Worm (Caenorhabditis elegans): ENCODE results near the gene flp-13.

The flp-13 gene

ce11 chrIV:7709701-7710100, 11.5 kb upstream of the flp-13 start, which contains the start of the genes mrpl-1, emc-6 and mrps-24 (continued):
- TF ChIP-seq fkh-4 (tag; optimal IDR thresholded peaks at IDR 0.05; ENCODE audit: borderline replicate concordance) (no peak), nhr-11 (tag; optimal IDR thresholded peaks at IDR 0.05) (no peak), nhr-19 (GFP tag; conservative IDR thresholded peaks at IDR 0.05) (peak; percentile 58), irx-1 (tag; optimal IDR thresholded peaks at IDR 0.05) (no peak), sup-37 (GFP tag; optimal IDR thresholded peaks at IDR 0.05) (no peak), mep-1 (tag; optimal IDR thresholded peaks at IDR 0.05) (peak; percentile 91), isw-1 (GFP tag; IDR thresholded peaks at IDR 0.05) (no peak; the same call in 1 of the 2 replicates)

DNA sequence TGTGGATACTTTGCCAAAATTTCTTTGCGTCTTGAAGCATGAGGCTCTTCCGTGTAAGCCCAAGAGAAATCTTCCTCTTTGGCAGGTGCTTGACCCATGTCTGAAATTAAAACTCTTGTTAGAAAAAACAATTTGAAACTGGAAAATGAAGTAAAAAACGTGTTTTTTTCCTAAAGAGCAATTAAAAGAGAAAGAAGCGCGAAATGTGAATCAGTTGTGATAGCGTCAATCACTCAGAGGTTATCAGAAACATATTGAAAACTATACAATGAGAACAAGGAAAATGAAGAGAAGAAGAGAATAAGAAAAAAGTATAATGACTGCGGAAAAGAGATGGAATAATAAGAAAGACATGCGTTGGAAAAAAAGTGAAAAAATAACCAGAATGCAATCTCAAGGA, 8.6 kb upstream of the flp-13 start, which contains the start of gene F33D4.4:
Gene F33D4.4 (minus strand): TSS at position 101 of the 400 bp plus-strand sequence.
- TF ChIP-seq hlh-17 (GFP tag; optimal IDR thresholded peaks at IDR 0.05; ENCODE audit: borderline replicate concordance) (no peak), blmp-1 (tag; optimal IDR thresholded peaks at IDR 0.05) (peak; percentile 49), dsc-1 (tag; optimal IDR thresholded peaks at IDR 0.05) (peak; percentile 34), grh-1 (GFP tag; IDR thresholded peaks at IDR 0.05) (no peak)

DNA sequence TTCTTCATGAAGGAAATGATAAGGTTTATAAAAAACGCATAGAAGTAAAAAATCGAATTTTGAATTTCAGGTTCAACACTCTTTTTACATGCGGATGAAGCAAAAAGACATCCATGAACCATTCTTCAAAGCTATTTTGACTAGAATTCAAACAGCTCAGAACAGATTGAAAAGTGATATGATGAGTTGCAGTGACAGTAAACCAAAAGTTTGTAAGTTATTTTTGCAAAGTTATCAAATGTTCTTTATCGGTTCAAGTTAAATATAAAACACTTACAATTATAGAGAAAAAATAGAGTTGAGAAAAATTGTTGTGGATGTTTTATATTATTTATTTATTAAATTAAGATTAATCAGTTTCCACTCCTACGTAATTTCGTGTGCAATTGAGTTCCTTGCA, 5.8 kb downstream of the flp-13 start:
- TF ChIP-seq swsn-7 (tag; optimal IDR thresholded peaks at IDR 0.05) (no peak), nhr-84 (tag; optimal IDR thresholded peaks at IDR 0.05) (no peak), unc-130 (tag; optimal IDR thresholded peaks at IDR 0.05) (no peak), unc-98 (GFP tag; IDR thresholded peaks at IDR 0.05) (no peak), sox-4 (tag; optimal IDR thresholded peaks at IDR 0.05) (no peak), ces-1 (GFP tag; optimal IDR thresholded peaks at IDR 0.05) (no peak), nhr-90 (tag; optimal IDR thresholded peaks at IDR 0.05; ENCODE audit: poor library complexity) (no peak), blmp-1 (tag; optimal IDR thresholded peaks at IDR 0.05) (no peak), pax-3 (tag; optimal IDR thresholded peaks at IDR 0.05) (no peak), lin-14 (GFP tag; optimal IDR thresholded peaks at IDR 0.05) (no peak), aly-2 (tag; optimal IDR thresholded peaks at IDR 0.05) (no peak)

DNA sequence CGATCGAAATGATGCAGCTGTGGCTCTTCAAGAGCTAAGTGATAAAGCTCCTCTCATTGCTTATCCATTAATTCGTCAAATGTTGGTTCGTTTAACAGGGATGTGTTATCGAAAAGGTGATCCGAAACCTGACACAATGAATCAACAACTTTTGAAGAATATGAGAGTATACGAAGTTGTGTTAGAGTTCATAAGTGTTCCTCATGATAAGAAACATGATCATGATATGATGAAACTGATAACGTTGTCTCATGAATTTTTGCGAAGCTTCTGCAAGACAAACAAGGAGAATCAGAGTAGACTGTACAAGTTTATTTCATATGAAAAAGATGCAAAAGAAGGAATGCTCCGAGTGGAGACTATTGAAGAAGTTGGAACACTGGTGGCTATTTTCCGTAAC, 8.9 kb downstream of the flp-13 start:
- TF ChIP-seq unc-30 (tag; optimal IDR thresholded peaks at IDR 0.05) (no peak), elt-2 (tag; optimal IDR thresholded peaks at IDR 0.05) (peak; percentile 74), ceh-90 (tag; optimal IDR thresholded peaks at IDR 0.05) (no peak)

- TF ChIP-seq lin-14 (GFP tag; optimal IDR thresholded peaks at IDR 0.05) (peak; percentile 23), elt-2 (tag; optimal IDR thresholded peaks at IDR 0.05) (peak; percentile 71), blmp-1 (tag; optimal IDR thresholded peaks at IDR 0.05) (peak; percentile 48), dpl-1 (GFP tag; optimal IDR thresholded peaks at IDR 0.05) (no peak), alr-1 (tag; optimal IDR thresholded peaks at IDR 0.05; ENCODE audit: borderline replicate concordance) (no peak), efl-1 (optimal IDR thresholded peaks at IDR 0.05) (no peak), efl-1 (GFP tag; optimal IDR thresholded peaks at IDR 0.05 in 1 of 2) (peak in 1 of 2 experiments; percentile 10), nhr-20 (tag; optimal IDR thresholded peaks at IDR 0.05) (peak; percentile 3)
These were observed 19.1 kb downstream of the flp-13 start for ce11 chrIV:7679120-7679519.

DNA sequence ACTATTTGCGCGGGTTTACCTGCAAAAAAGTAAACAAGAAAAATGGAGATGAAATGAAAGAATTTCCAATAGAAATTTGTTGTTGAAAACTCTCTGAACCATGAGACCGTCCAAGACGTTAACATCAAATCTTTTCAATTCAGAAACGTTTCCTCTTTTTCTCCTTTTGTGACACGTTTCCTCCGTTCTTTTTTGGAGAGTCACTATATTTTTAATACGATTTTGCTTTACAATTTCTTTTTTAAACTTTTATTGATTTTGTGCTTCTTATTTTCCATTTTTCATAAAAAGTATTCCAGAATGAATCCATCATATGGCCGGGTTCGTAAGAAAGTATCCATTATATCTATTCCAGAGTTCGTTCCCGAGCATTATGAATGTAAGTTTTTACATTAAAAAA, 23.3 kb downstream of the flp-13 start, which contains the start of gene itr-1:
Gene itr-1 (plus strand): TSS at position 301 of the 400 bp plus-strand sequence.
- peak; percentile 29 for TF ChIP-seq lin-14 (GFP tag; optimal IDR thresholded peaks at IDR 0.05)
- TF ChIP-seq efl-3 (GFP tag; optimal IDR thresholded peaks at IDR 0.05): no peak

DNA sequence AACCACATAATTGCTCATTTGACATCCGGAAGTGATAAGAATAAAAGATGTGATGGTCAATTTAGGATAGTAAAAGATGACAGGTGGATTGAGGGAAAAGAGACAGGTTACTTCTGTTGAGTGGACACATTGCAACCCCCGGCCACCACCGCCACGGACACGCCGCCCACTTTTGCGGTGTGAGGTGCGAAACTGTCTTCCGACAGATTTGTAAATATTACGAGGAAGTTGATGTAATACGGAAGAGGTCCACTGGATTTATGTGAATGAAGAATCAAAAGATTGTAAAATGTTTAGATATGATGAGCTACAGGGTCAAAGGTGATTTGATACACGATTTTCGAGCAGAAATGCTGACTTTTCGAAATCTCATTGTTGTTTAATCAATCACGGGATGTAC, 25.3 kb downstream of the flp-13 start, which contains the start of gene C08G9.2:
Gene C08G9.2 (minus strand): TSS at position 101 of the 400 bp plus-strand sequence.
- TF ChIP-seq skn-1 (tag; optimal IDR thresholded peaks at IDR 0.05) (no peak), fos-1 (tag; optimal IDR thresholded peaks at IDR 0.05) (no peak), tlp-1 (tag; optimal IDR thresholded peaks at IDR 0.05) (no peak), nhr-20 (tag; optimal IDR thresholded peaks at IDR 0.05) (no peak), mep-1 (tag; optimal IDR thresholded peaks at IDR 0.05) (no peak), pax-3 (tag; optimal IDR thresholded peaks at IDR 0.05) (no peak), fkh-8 (tag; optimal IDR thresholded peaks at IDR 0.05) (no peak), jun-1 (tag; optimal IDR thresholded peaks at IDR 0.05) (no peak), egl-27 (tag; optimal IDR thresholded peaks at IDR 0.05) (no peak), rnt-1 (tag; optimal IDR thresholded peaks at IDR 0.05) (no peak), nhr-11 (tag; optimal IDR thresholded peaks at IDR 0.05) (no peak), blmp-1 (tag; optimal IDR thresholded peaks at IDR 0.05) (no peak), nhr-28 (tag; optimal IDR thresholded peaks at IDR 0.05) (no peak), lin-15B (tag; optimal IDR thresholded peaks at IDR 0.05) (no peak), irx-1 (tag; optimal IDR thresholded peaks at IDR 0.05) (no peak), ets-5 (GFP tag; IDR thresholded peaks at IDR 0.05) (no peak), ztf-4 (tag; optimal IDR thresholded peaks at IDR 0.05) (no peak)
